Worm (Caenorhabditis elegans): Measurements from ENCODE around the gene F44F4.10.
A peak's percentile ranks its signal among the peaks of the same experiment; 100 is the strongest.
"Not testable (repeated sequence)": the region's sequence is repeated elsewhere in the genome, so short reads cannot be mapped to it uniquely, and the experiment has no call there.

The F44F4.10 gene

DNA sequence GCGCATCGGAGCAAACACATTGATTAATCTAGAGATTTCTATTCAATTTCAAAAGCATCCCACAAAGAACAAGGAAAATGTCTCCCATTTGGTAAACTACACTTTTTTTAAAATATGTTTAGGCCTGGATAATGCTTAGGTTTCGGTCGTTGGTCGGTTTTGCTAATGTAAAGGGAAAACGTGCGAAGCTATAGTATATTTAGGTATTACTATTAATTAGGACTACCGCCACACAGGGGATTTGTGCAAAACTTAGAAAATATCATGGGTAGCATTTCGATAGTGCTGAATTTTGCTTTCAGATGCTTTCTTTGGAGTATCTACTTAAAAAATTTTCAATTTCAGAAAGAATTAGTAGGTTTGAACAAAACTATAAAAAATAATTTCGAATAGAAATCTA lies 4.1 kb downstream of the F44F4.10 start:
- TF ChIP-seq ama-1 (optimal IDR thresholded peaks at IDR 0.05) (no peak), nhr-28 (tag; optimal IDR thresholded peaks at IDR 0.05) (no peak), unc-86 (tag; optimal IDR thresholded peaks at IDR 0.05) (no peak), skn-1 (tag; optimal IDR thresholded peaks at IDR 0.05) (no peak), nhr-20 (tag; optimal IDR thresholded peaks at IDR 0.05) (no peak), fkh-8 (tag; optimal IDR thresholded peaks at IDR 0.05) (no peak), ztf-4 (tag; optimal IDR thresholded peaks at IDR 0.05) (no peak), pag-3 (tag; optimal IDR thresholded peaks at IDR 0.05; ENCODE audit: borderline replicate concordance, insufficient read depth) (no peak), zag-1 (tag; optimal IDR thresholded peaks at IDR 0.05) (no peak), pqm-1 (tag; optimal IDR thresholded peaks at IDR 0.05) (no peak), F16B12.6 (tag; optimal IDR thresholded peaks at IDR 0.05) (no peak), lin-15B (tag; optimal IDR thresholded peaks at IDR 0.05) (no peak), ceh-63 (GFP tag; optimal IDR thresholded peaks at IDR 0.05) (no peak), aha-1 (tag; optimal IDR thresholded peaks at IDR 0.05) (no peak), unc-130 (tag; optimal IDR thresholded peaks at IDR 0.05) (no peak)

DNA sequence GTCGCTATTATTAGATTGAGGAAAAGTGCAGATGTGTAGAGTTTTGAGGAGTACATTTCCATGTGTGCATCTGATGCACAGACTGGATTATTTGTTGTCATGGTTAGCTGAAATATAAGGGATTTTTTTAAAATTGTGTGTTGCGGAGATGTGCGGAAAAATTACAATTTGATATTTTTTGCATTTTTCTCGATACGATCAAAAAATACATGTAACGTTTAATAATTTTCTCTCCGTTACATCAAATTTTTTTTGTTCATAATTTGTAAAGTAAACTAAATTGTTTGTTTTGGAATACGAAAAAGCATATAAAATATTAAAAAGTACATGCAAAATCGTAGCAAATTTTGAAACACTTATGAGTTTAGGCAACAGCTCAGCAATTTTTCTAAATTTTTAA lies 6.9 kb downstream of the F44F4.10 start, which contains the start of gene sra-11:
Gene sra-11, minus strand, starts transcription at position 101 of the 400 bp plus-strand sequence.
- TF ChIP-seq egl-27 (tag; optimal IDR thresholded peaks at IDR 0.05) = no peak
- TF ChIP-seq ama-1 (optimal IDR thresholded peaks at IDR 0.05) = no peak
- no peak for TF ChIP-seq efl-3 (GFP tag; optimal IDR thresholded peaks at IDR 0.05)
- no peak for TF ChIP-seq rnt-1 (tag; optimal IDR thresholded peaks at IDR 0.05)
- TF ChIP-seq alr-1 (tag; optimal IDR thresholded peaks at IDR 0.05; ENCODE audit: borderline replicate concordance) = no peak
- TF ChIP-seq sup-37 (GFP tag; optimal IDR thresholded peaks at IDR 0.05) = no peak
- no peak for TF ChIP-seq ceh-63 (GFP tag; optimal IDR thresholded peaks at IDR 0.05)
- TF ChIP-seq dsc-1 (tag; optimal IDR thresholded peaks at IDR 0.05) = no peak
- no peak for TF ChIP-seq elt-3 (tag; optimal IDR thresholded peaks at IDR 0.05)
- no peak for TF ChIP-seq mab-9 (GFP tag; IDR thresholded peaks at IDR 0.05)
- TF ChIP-seq lsy-2 (tag; optimal IDR thresholded peaks at IDR 0.05) = no peak
- TF ChIP-seq fos-1 (tag; optimal IDR thresholded peaks at IDR 0.05) = no peak
- no peak for TF ChIP-seq nhr-20 (tag; optimal IDR thresholded peaks at IDR 0.05)
- TF ChIP-seq hpl-2 (GFP tag; optimal IDR thresholded peaks at IDR 0.05) = no peak
- no peak for TF ChIP-seq unc-130 (tag; optimal IDR thresholded peaks at IDR 0.05)
- TF ChIP-seq ceh-82 (tag; optimal IDR thresholded peaks at IDR 0.05) = no peak
- no peak for TF ChIP-seq pqm-1 (tag; optimal IDR thresholded peaks at IDR 0.05)
- TF ChIP-seq swsn-7 (tag; optimal IDR thresholded peaks at IDR 0.05) = no peak
- no peak for TF ChIP-seq aha-1 (tag; optimal IDR thresholded peaks at IDR 0.05)
- TF ChIP-seq nhr-12 (tag; optimal IDR thresholded peaks at IDR 0.05) = no peak

DNA sequence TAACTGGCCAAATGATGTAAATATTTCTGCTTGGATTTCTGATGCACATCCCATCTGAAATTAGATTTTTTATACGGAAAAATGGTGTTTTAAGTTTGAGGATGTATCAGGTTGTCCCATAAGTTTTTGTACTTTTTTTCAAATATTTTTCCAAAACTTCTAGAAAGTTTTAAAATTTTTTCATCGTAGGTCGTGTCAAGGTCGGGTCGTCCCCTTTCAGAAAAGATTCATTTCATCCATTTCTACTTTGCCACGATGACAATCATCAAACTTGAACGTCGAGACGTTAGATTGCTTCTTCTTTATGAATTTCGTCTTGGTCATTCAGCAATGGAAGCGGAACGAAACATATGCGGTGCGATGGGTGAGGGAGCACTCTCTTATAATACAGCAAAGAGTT lies 12.7 kb downstream of the F44F4.10 start, which contains the start of gene sra-12:
Gene sra-12, minus strand, starts transcription at position 101 of the 400 bp plus-strand sequence.
- TF ChIP-seq blmp-1 (tag; optimal IDR thresholded peaks at IDR 0.05); pax-3 (tag; optimal IDR thresholded peaks at IDR 0.05); hlh-17 (GFP tag; optimal IDR thresholded peaks at IDR 0.05; ENCODE audit: borderline replicate concordance): not testable (repeated sequence)

DNA sequence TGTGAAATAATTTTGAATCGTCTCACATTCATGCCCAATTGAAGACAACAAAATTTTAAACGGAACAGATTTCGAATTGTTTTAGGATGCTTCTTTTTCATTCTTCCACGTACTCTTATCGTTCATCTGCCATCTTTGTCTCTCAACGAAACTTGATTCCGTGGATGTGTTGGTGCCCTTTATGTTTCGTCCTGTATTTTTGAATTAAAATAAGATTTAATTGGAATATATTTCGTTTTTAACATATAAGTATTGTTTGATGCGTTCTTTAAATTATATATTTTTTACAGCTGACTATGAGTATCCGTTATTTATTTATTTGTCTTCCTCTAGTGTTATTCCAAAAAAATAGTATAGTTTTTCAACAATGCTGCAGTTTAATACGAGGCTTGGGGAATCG lies 15.0 kb downstream of the F44F4.10 start, which contains the start of gene gly-1:
Gene gly-1, minus strand, starts transcription at position 101 of the 400 bp plus-strand sequence.
- TF ChIP-seq dsc-1 (tag; optimal IDR thresholded peaks at IDR 0.05) (no peak), hlh-17 (GFP tag; optimal IDR thresholded peaks at IDR 0.05; ENCODE audit: borderline replicate concordance) (no peak)

DNA sequence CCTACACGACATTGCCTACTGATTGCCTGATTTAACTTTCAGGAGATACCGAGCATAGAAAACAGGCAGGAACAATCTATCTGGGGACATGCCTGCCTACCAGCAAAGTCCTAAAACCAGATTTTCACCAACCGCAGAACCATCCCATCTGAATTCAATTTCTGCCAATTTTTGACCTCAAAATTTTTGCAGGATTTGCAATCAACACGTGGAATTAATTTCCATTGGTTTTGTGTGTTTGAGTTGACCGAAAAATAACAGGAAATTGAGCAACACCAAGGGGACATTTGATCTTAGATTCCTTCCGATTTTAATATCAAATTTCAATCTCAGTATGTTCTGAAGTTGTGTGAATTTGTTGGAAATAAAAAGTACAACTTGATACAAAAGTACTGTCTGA lies 18.1 kb downstream of the F44F4.10 start:
- TF ChIP-seq dsc-1 (tag; optimal IDR thresholded peaks at IDR 0.05) (peak; percentile 93), fkh-4 (tag; optimal IDR thresholded peaks at IDR 0.05; ENCODE audit: borderline replicate concordance) (peak; percentile 63), sup-37 (GFP tag; optimal IDR thresholded peaks at IDR 0.05) (no peak)

Data from whole organism, L1 larva.